Fruit fly (Drosophila melanogaster): ENCODE measurements around the gene Cp19.

The Cp19 gene

DNA sequence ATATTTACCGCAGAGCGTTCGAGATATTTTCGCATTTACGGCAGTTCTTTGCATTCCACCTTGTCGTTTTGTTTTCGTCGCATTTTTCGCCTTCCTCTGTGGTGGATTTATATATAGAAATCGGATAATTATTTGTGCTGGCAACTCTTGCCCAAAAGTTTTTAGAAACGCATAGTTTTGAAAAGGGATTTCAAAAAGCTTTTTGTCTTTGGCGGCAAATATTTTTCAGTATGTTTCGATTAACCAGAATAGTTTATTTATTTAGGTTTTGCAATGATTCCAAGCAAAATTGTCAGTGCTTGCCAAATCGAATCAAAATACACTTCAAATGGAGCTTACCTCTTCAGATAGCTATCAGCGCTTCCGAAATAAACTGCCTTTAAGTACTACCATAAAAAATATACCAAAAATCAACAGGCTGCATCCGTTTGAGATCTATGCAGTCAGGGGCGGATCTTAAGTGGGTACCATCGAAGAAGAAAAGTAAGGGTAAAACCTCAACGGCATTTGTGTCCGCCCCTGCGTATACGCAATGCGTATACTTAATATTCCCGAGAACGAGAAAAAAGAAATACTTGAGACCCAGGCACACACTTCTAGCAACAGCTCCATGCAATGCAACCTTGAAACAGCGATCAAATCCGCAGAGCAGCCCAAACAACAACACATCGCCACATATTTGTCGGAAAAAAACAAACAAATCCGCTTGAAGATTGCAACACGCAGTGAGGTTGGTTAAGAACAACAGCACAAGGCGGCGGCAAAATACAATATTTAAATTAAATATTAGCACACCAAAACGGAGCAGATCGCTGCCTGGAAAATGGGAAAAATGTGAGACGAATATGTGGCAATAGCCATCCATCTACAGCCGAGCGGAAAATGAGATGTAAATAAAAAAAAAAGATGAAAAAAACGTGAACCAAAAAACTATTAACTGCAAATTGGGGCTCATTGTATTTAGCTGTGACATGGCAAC, 20.3 kb downstream of the Cp19 start, which contains the start of gene CG13306 (continued):
- TF ChIP-seq CG11504 (tag; optimal IDR thresholded peaks at IDR 0.05) (peak; percentile 1), CG4854 (GFP tag; optimal IDR thresholded peaks at IDR 0.05) (no peak), CG18599 (GFP tag; optimal IDR thresholded peaks at IDR 0.05) (no peak), abd-A (tag; optimal IDR thresholded peaks at IDR 0.05) (peak; percentile 5), lilli (GFP tag; optimal IDR thresholded peaks at IDR 0.05) (no peak), Xbp1 (GFP tag; optimal IDR thresholded peaks at IDR 0.05) (no peak), CG4820 (GFP tag; optimal IDR thresholded peaks at IDR 0.05) (no peak), CG11456 (GFP tag; IDR thresholded peaks at IDR 0.05) (0 out of 3 replicates have a peak, but pooled peaks have one; percentile 18), zen (tag; optimal IDR thresholded peaks at IDR 0.05) (no peak), Gug (GFP tag; IDR thresholded peaks at IDR 0.05) (0 out of 4 replicates have a peak, but pooled peaks have one; percentile 15), seq (GFP tag; IDR thresholded peaks at IDR 0.05) (no peak), Usf (GFP tag; optimal IDR thresholded peaks at IDR 0.05) (no peak), HLHmδ (GFP tag; optimal IDR thresholded peaks at IDR 0.05) (no peak), fd102C (GFP tag; optimal IDR thresholded peaks at IDR 0.05) (no peak), Taf1 (GFP tag; IDR thresholded peaks at IDR 0.05) (no peak), Dek (tag; optimal IDR thresholded peaks at IDR 0.05) (no peak), usp (GFP tag; optimal IDR thresholded peaks at IDR 0.05) (no peak), CG4404 (GFP tag; IDR thresholded peaks at IDR 0.05) (no peak), Hr3 (GFP tag; optimal IDR thresholded peaks at IDR 0.05) (no peak), Rfx (GFP tag; IDR thresholded peaks at IDR 0.05) (peak; percentile 18; the same call in 1 of the 2 replicates), NK7.1 (GFP tag; optimal IDR thresholded peaks at IDR 0.05) (no peak), dati (GFP tag; IDR thresholded peaks at IDR 0.05) (no peak), unc-4 (GFP tag; IDR thresholded peaks at IDR 0.05; ENCODE audit: partially characterized antibody) (no peak), CG12155 (GFP tag; optimal IDR thresholded peaks at IDR 0.05) (no peak), zfh1 (GFP tag; IDR thresholded peaks at IDR 0.05) (no peak), CG17802 (tag; optimal IDR thresholded peaks at IDR 0.05) (no peak), al (GFP tag; IDR thresholded peaks at IDR 0.05) (no peak), tio (GFP tag; optimal IDR thresholded peaks at IDR 0.05) (no peak), HHEX (GFP tag; optimal IDR thresholded peaks at IDR 0.05) (no peak), Spps (tag; optimal IDR thresholded peaks at IDR 0.05) (no peak), sima (GFP tag; optimal IDR thresholded peaks at IDR 0.05) (no peak), nerfin-1 (tag; optimal IDR thresholded peaks at IDR 0.05) (no peak), Oli (tag; optimal IDR thresholded peaks at IDR 0.05) (no peak), otp (GFP tag; IDR thresholded peaks at IDR 0.05) (peak; percentile 56; the same call in 1 of the 3 replicates), Xrp1 (GFP tag; IDR thresholded peaks at IDR 0.05) (no peak), row (GFP tag; IDR thresholded peaks at IDR 0.05) (peak; percentile 56), BtbVII (GFP tag; optimal IDR thresholded peaks at IDR 0.05) (no peak), shn (GFP tag; optimal IDR thresholded peaks at IDR 0.05) (no peak), Aef1 (GFP tag; IDR thresholded peaks at IDR 0.05) (0 out of 3 replicates have a peak, but pooled peaks have one; percentile 28), CG7963 (GFP tag; IDR thresholded peaks at IDR 0.05; ENCODE audit: partially characterized antibody) (no peak), CG15479 (GFP tag; optimal IDR thresholded peaks at IDR 0.05) (no peak), Meics (GFP tag; optimal IDR thresholded peaks at IDR 0.05) (no peak), CG8924 (tag; optimal IDR thresholded peaks at IDR 0.05) (no peak), vvl (GFP tag; IDR thresholded peaks at IDR 0.05) (peak; percentile 21; the same call in 1 of the 2 replicates), CG17328 (GFP tag; IDR thresholded peaks at IDR 0.05) (no peak), Ada2b (GFP tag; IDR thresholded peaks at IDR 0.05) (no peak), CG34224 (GFP tag; IDR thresholded peaks at IDR 0.05; ENCODE audit: partially characterized antibody) (no peak), ken (GFP tag; IDR thresholded peaks at IDR 0.05) (0 out of 3 replicates have a peak, but pooled peaks have one; percentile 33), CG4328 (GFP tag; optimal IDR thresholded peaks at IDR 0.05) (peak; percentile 24)
